Worm (Caenorhabditis elegans): ENCODE measurements around the gene mps-2.

Gene mps-2

DNA sequence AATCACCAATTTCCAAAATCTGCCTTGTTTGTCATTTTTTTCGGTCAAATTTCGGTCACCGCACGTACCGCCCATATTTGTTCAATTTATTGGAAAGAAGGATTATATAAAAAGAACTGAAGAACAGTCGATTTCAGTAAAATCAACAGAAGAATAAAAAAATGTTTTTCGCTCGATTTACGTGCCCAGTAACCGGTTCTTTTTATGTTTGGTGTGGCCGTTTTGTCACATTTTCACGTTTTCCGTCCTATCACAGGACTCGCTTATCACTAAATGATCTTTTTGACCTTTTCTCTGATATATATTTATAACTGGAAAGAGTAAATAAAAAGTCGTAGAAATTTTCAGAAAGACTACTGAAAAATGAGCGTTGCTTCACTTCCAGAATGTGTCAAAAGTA lies 7.4 kb upstream of the mps-2 start, which contains the start of gene far-7:
Gene far-7 (plus strand): TSS at position 331 of the 400 bp plus-strand sequence.
- TF ChIP-seq hlh-30 (tag; optimal IDR thresholded peaks at IDR 0.05; ENCODE audit: insufficient read depth) (peak; percentile 48), nhr-10 (tag; optimal IDR thresholded peaks at IDR 0.05) (no peak), nhr-28 (tag; optimal IDR thresholded peaks at IDR 0.05) (peak; percentile 58), nhr-25 (tag; optimal IDR thresholded peaks at IDR 0.05; ENCODE audit: borderline replicate concordance, insufficient read depth) (no peak), mdt-29 (GFP tag; IDR thresholded peaks at IDR 0.05) (no peak)

DNA sequence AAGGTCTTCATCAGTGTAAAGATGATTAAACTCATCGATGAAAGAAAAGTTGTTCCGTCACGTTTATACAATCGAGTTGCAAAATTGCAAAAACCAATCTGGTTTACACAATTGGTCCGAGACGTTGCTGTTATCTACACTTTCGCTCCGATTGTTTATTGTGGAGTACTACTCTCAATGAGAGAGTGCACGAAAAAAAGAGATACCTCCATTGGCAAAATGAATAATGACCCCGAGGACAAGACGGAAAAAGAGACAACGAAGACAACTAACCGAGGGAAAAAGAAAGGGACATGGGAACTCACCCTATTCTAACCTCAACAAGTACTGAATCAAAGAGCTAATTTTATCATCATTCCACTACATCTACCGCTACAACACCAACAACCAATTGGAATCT lies 1.5 kb upstream of the mps-2 start:
- no peak for TF ChIP-seq lir-3 (tag; optimal IDR thresholded peaks at IDR 0.05)
- TF ChIP-seq set-16 (GFP tag; IDR thresholded peaks at IDR 0.05), result no peak
- no peak for TF ChIP-seq dmd-6 (GFP tag; IDR thresholded peaks at IDR 0.05)
- no peak for TF ChIP-seq ceh-32 (tag; optimal IDR thresholded peaks at IDR 0.05; ENCODE audit: poor library complexity)
- no peak for TF ChIP-seq lsy-2 (tag; optimal IDR thresholded peaks at IDR 0.05)
- no peak for TF ChIP-seq lin-39 (tag; optimal IDR thresholded peaks at IDR 0.05)
- TF ChIP-seq snpc-1.2 (GFP tag; IDR thresholded peaks at IDR 0.05), result no peak
- no peak for TF ChIP-seq saeg-2 (GFP tag; IDR thresholded peaks at IDR 0.05)
- no peak for TF ChIP-seq D1046.2 (GFP tag; IDR thresholded peaks at IDR 0.05)
- no peak for TF ChIP-seq nhr-111 (GFP tag; optimal IDR thresholded peaks at IDR 0.05)
- no peak for TF ChIP-seq vab-7 (GFP tag; IDR thresholded peaks at IDR 0.05)
- TF ChIP-seq mdl-1 (tag; optimal IDR thresholded peaks at IDR 0.05), result no peak
- no peak for TF ChIP-seq F44E2.7 (GFP tag; IDR thresholded peaks at IDR 0.05)
- TF ChIP-seq ama-1 (optimal IDR thresholded peaks at IDR 0.05), result no peak
- no peak for TF ChIP-seq mes-2 (tag; optimal IDR thresholded peaks at IDR 0.05; ENCODE audit: poor library complexity, severe bottlenecking)
- TF ChIP-seq ztf-11 (tag; optimal IDR thresholded peaks at IDR 0.05), result no peak

DNA sequence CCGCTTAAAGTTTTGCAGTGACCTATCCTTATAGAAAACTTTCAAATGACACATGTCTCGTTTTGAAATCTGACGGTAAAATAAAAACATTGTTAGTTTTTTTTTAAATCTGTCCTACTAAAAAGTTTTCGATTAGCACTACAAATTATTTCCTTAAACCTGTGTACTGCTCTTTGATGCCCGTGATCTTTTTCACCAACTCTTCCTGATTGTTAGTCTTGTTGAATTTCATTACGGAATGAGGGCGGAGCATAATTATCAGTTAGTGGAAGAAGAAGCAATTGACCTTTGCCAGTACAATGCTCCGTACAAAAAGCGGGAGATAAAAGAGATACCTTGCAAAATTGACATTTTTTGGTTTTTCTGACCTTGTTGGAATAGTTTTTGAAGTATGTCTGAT lies 4.9 kb downstream of the mps-2 start, which contains the start of gene K01A2.4:
Gene K01A2.4 (plus strand): TSS at position 301 of the 400 bp plus-strand sequence.
- TF ChIP-seq spr-1 (tag; optimal IDR thresholded peaks at IDR 0.05), result no peak
- peak; percentile 62 for TF ChIP-seq aha-1 (tag)

DNA sequence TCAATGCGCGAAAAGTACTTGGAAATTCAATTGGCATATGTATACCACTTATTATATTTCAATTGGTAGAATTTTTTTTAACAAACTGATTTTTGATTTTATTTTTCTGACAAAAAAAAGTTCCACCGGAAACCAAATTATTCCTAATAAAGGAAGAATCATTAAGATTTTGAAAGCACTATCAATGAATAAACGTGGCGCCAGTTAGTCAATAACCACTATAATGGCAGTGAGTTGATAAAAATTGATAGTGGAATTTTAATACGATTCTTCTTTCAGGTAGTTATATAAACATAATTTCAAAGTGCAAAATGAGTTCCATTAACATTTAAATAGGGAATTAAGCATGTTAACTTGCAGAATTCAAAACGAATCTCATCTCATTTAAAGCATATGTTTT lies 6.4 kb downstream of the mps-2 start, which contains the start of gene col-69:
Gene col-69 (minus strand): TSS at position 101 of the 400 bp plus-strand sequence.
- TF ChIP-seq lsy-2 (tag; optimal IDR thresholded peaks at IDR 0.05), result no peak
- TF ChIP-seq nhr-28 (tag; optimal IDR thresholded peaks at IDR 0.05), result peak; percentile 8
- TF ChIP-seq daf-16 (GFP tag; optimal IDR thresholded peaks at IDR 0.05), result no peak
- TF ChIP-seq daf-16 (tag; optimal IDR thresholded peaks at IDR 0.05), result peak; percentile 13
- no peak for TF ChIP-seq nhr-237 (tag; optimal IDR thresholded peaks at IDR 0.05)
- no peak for TF ChIP-seq dmd-6 (GFP tag; IDR thresholded peaks at IDR 0.05)
- TF ChIP-seq ZK546.5 (tag; optimal IDR thresholded peaks at IDR 0.05), result no peak
- TF ChIP-seq pqm-1 (tag; optimal IDR thresholded peaks at IDR 0.05), result peak; percentile 22
- no peak for TF ChIP-seq lin-38 (GFP tag; IDR thresholded peaks at IDR 0.05)
- no peak for TF ChIP-seq ceh-20 (GFP tag; IDR thresholded peaks at IDR 0.05)
- no peak for TF ChIP-seq D1046.2 (GFP tag; IDR thresholded peaks at IDR 0.05)
- TF ChIP-seq zip-2 (tag; optimal IDR thresholded peaks at IDR 0.05), result no peak
- no peak for TF ChIP-seq jun-1 (tag; optimal IDR thresholded peaks at IDR 0.05)
- no peak for TF ChIP-seq unc-39 (tag; optimal IDR thresholded peaks at IDR 0.05)
- no peak for TF ChIP-seq mep-1 (tag; optimal IDR thresholded peaks at IDR 0.05)
- no peak for TF ChIP-seq Y5F2A.4 (GFP tag; optimal IDR thresholded peaks at IDR 0.05)
- no peak for TF ChIP-seq tra-1 (GFP tag; IDR thresholded peaks at IDR 0.05)
- TF ChIP-seq mxl-3 (GFP tag; optimal IDR thresholded peaks at IDR 0.05), result no peak

All from whole organism, L4 larva.